Fruit fly (Drosophila melanogaster) whole organism, embryonic: Measurements from ENCODE around the gene Irk1.

Experiments used
- Awh ChIP-seq: fragments of 200-800 bp; sonication (Bioruptor generic); IDR thresholded peaks from 2 replicates; pipeline ENCODE4, ENCODE4 v1.3.6; 2022; ENCODE audit warnings: missing biosample characterization, missing genetic modification characterization
- CG10431 ChIP-seq: fragments of 200-800 bp; sonication (Bioruptor generic); optimal IDR thresholded peaks from 3 replicates; lab custom pipeline; 2018; ENCODE audit warnings: missing biosample characterization, mild to moderate bottlenecking, missing genetic modification characterization
- CG10565 ChIP-seq: fragments of 200-800 bp; sonication (Bioruptor generic); optimal IDR thresholded peaks from 3 replicates; lab custom pipeline; 2016; ENCODE audit warnings: missing biosample characterization, mild to moderate bottlenecking, missing genetic modification characterization
- CG10654 ChIP-seq: fragments of 200-800 bp; sonication (Bioruptor generic); optimal IDR thresholded peaks from 2 replicates; lab custom pipeline; 2016; ENCODE audit warnings: missing biosample characterization, missing genetic modification characterization
- CG11093 ChIP-seq: fragments of 200-800 bp; sonication (Bioruptor generic); IDR thresholded peaks from 3 replicates; pipeline ENCODE4 v1.3.6; 2022; ENCODE audit warnings: missing biosample characterization, missing genetic modification characterization
- CG12391 ChIP-seq: fragments of 200-800 bp; sonication (Bioruptor generic); optimal IDR thresholded peaks from 3 replicates; lab custom pipeline; 2018; ENCODE audit warnings: missing biosample characterization, mild to moderate bottlenecking, missing genetic modification characterization, moderate library complexity
- CG13775 ChIP-seq: fragments of 200-800 bp; sonication (Bioruptor generic); optimal IDR thresholded peaks from 3 replicates; lab custom pipeline; 2017; ENCODE audit warnings: missing biosample characterization, mild to moderate bottlenecking, missing genetic modification characterization
- CG14014 ChIP-seq: fragments of 200-800 bp; sonication (Bioruptor generic); IDR thresholded peaks from 2 replicates; pipeline ENCODE4 v1.3.6; 2022; ENCODE audit warnings: missing biosample characterization, missing genetic modification characterization
- CG15514 ChIP-seq: fragments of 200-800 bp; sonication (Bioruptor generic); optimal IDR thresholded peaks from 3 replicates; lab custom pipeline; 2017; ENCODE audit warnings: missing biosample characterization, missing genetic modification characterization, mild to moderate bottlenecking, moderate library complexity, missing genetic modification reagents
- CG17568 ChIP-seq: fragments of 200-800 bp; sonication (Bioruptor generic); optimal IDR thresholded peaks from 2 replicates; lab custom pipeline; 2018; ENCODE audit warnings: missing biosample characterization, mild to moderate bottlenecking, missing genetic modification characterization, moderate library complexity
- CG18764 ChIP-seq: fragments of 200-800 bp; sonication (Bioruptor generic); optimal IDR thresholded peaks from 3 replicates; lab custom pipeline; 2016; ENCODE audit warnings: missing biosample characterization, missing genetic modification characterization
- CG30431 ChIP-seq: fragments of 200-800 bp; sonication (Bioruptor generic); optimal IDR thresholded peaks from 2 replicates; lab custom pipeline; 2017; ENCODE audit warnings: missing biosample characterization, missing genetic modification characterization
- CG31441 ChIP-seq: fragments of 200-800 bp; sonication (Bioruptor generic); IDR thresholded peaks from 2 replicates; pipeline ENCODE4 v1.3.6; 2022; ENCODE audit warnings: missing biosample characterization, missing genetic modification characterization
- CG32772 ChIP-seq: fragments of 200-800 bp; sonication (Bioruptor generic); IDR thresholded peaks from 2 replicates; pipeline ENCODE4 v1.3.6; 2022; ENCODE audit warnings: missing biosample characterization, missing genetic modification characterization
- CG3407 ChIP-seq: fragments of 200-800 bp; sonication (Bioruptor generic); optimal IDR thresholded peaks from 2 replicates; lab custom pipeline; 2018; ENCODE audit warnings: missing biosample characterization, mild to moderate bottlenecking, missing genetic modification characterization
- CG4617 ChIP-seq: fragments of 200-800 bp; sonication (Bioruptor generic); optimal IDR thresholded peaks from 3 replicates; lab custom pipeline; 2016; ENCODE audit warnings: missing biosample characterization, missing genetic modification characterization, borderline replicate concordance
- CG7839 ChIP-seq: fragments of 200-800 bp; sonication (Bioruptor generic); optimal IDR thresholded peaks from 3 replicates; lab custom pipeline; 2018; ENCODE audit warnings: missing biosample characterization, mild to moderate bottlenecking, missing genetic modification characterization, moderate library complexity
- CG8478 ChIP-seq: fragments of >200 bp; optimal IDR thresholded peaks from 2 replicates; lab custom pipeline; 2018
- CG9437 ChIP-seq: fragments of 200-800 bp; sonication (Bioruptor generic); optimal IDR thresholded peaks from 2 replicates; lab custom pipeline; 2018; ENCODE audit warnings: missing biosample characterization, mild to moderate bottlenecking, missing genetic modification characterization
- CG9817 ChIP-seq: fragments of 200-800 bp; sonication (Bioruptor generic); optimal IDR thresholded peaks from 2 replicates; lab custom pipeline; 2018; ENCODE audit warnings: missing biosample characterization, mild to moderate bottlenecking, missing genetic modification characterization, moderate library complexity
- CkIIα-i1 ChIP-seq: fragments of 200-800 bp; sonication (Bioruptor generic); IDR thresholded peaks from 2 replicates; pipeline ENCODE4 v1.3.6; 2022; ENCODE audit warnings: missing biosample characterization, missing genetic modification characterization
- D19B ChIP-seq: fragments of 200-800 bp; sonication (Bioruptor generic); optimal IDR thresholded peaks from 2 replicates; lab custom pipeline; 2017; ENCODE audit warnings: missing biosample characterization, mild to moderate bottlenecking, missing genetic modification characterization
- Drgx ChIP-seq: fragments of 200-800 bp; sonication (Bioruptor generic); IDR thresholded peaks from 2 replicates; pipeline ENCODE4 v1.3.6; 2022; ENCODE audit warnings: missing biosample characterization, missing genetic modification characterization
- E2f1 ChIP-seq: fragments of 200-800 bp; sonication (Bioruptor generic); IDR thresholded peaks from 2 replicates; pipeline ENCODE4 v1.3.6; 2022; ENCODE audit warnings: missing biosample characterization, missing genetic modification characterization
- ERR ChIP-seq: fragments of 200-800 bp; sonication (Bioruptor generic); optimal IDR thresholded peaks from 2 replicates; lab custom pipeline; 2016; ENCODE audit warnings: missing biosample characterization, missing genetic modification characterization
- HHEX ChIP-seq: fragments of 200-800 bp; sonication (Bioruptor generic); optimal IDR thresholded peaks from 3 replicates; lab custom pipeline; 2017; ENCODE audit warnings: missing biosample characterization, mild to moderate bottlenecking, missing genetic modification characterization, missing genetic modification reagents
- Kr ChIP-seq: fragments of 200-800 bp; sonication (Bioruptor generic); optimal IDR thresholded peaks from 2 replicates; lab custom pipeline; 2017; ENCODE audit warnings: missing biosample characterization, mild to moderate bottlenecking, missing genetic modification characterization
- MBD-R2 ChIP-seq: fragments of 200-800 bp; sonication (Bioruptor generic); IDR thresholded peaks from 2 replicates; pipeline ENCODE4 v1.3.6; 2022; ENCODE audit warnings: missing biosample characterization, missing genetic modification characterization
- Meics ChIP-seq: fragments of 200-800 bp; sonication (Bioruptor generic); optimal IDR thresholded peaks from 2 replicates; lab custom pipeline; 2017; ENCODE audit warnings: missing biosample characterization, mild to moderate bottlenecking, missing genetic modification characterization
- Nf-YB ChIP-seq: fragments of 200-800 bp; sonication (Bioruptor generic); optimal IDR thresholded peaks from 3 replicates; lab custom pipeline; 2019; ENCODE audit warnings: missing biosample characterization, mild to moderate bottlenecking, missing genetic modification characterization, moderate library complexity
- Pdp1 ChIP-seq, 2 experiments: fragments of 200-800 bp; sonication (Bioruptor generic); optimal IDR thresholded peaks; 3 replicates each; lab custom pipeline; 2016; ENCODE audit warnings: missing biosample characterization in 2 of 2, missing genetic modification characterization in 2 of 2, mild to moderate bottlenecking in 1 of 2, moderate library complexity in 1 of 2
- Rx ChIP-seq: fragments of 200-800 bp; sonication (Bioruptor generic); IDR thresholded peaks from 2 replicates; pipeline ENCODE4 v1.3.6; 2022; ENCODE audit warnings: missing biosample characterization, missing genetic modification characterization
- Sox100B ChIP-seq: fragments of 200-800 bp; sonication (Bioruptor generic); optimal IDR thresholded peaks from 3 replicates; lab custom pipeline; 2018; ENCODE audit warnings: missing biosample characterization, mild to moderate bottlenecking, missing genetic modification characterization
- YL-1 ChIP-seq: fragments of 200-800 bp; sonication (Bioruptor generic); optimal IDR thresholded peaks from 3 replicates; lab custom pipeline; 2017; ENCODE audit warnings: missing biosample characterization, mild to moderate bottlenecking, missing genetic modification characterization
- ase ChIP-seq: fragments of 200-800 bp; sonication (Bioruptor generic); IDR thresholded peaks from 3 replicates; pipeline ENCODE4 v1.3.6; 2022; ENCODE audit warnings: missing biosample characterization, missing genetic modification characterization
- cas ChIP-seq: fragments of 200-800 bp; sonication (Bioruptor generic); IDR thresholded peaks from 2 replicates; pipeline ENCODE4 v1.3.6; 2022; ENCODE audit warnings: missing biosample characterization, missing genetic modification characterization
- corto ChIP-seq: fragments of 200-800 bp; sonication (Bioruptor generic); optimal IDR thresholded peaks from 2 replicates; lab custom pipeline; 2016; ENCODE audit warnings: missing biosample characterization, mild to moderate bottlenecking, missing genetic modification characterization, moderate library complexity
- danr ChIP-seq: fragments of 200-800 bp; sonication (Bioruptor generic); IDR thresholded peaks from 2 replicates; pipeline ENCODE4 v1.3.6; 2022; ENCODE audit warnings: missing biosample characterization, missing genetic modification characterization
- dm ChIP-seq: fragments of 200-800 bp; sonication (Bioruptor generic); optimal IDR thresholded peaks from 3 replicates; lab custom pipeline; 2016; ENCODE audit warnings: missing biosample characterization, missing genetic modification characterization
- emc ChIP-seq: fragments of 200-800 bp; sonication (Bioruptor generic); optimal IDR thresholded peaks from 2 replicates; lab custom pipeline; 2016; ENCODE audit warnings: missing biosample characterization, missing genetic modification characterization
- gro ChIP-seq: fragments of 200-800 bp; sonication (Bioruptor generic); optimal IDR thresholded peaks from 2 replicates; lab custom pipeline; 2016; ENCODE audit warnings: missing biosample characterization, missing genetic modification characterization
- kah ChIP-seq: fragments of 200-800 bp; sonication (Bioruptor generic); optimal IDR thresholded peaks from 2 replicates; lab custom pipeline; 2018; ENCODE audit warnings: missing biosample characterization, mild to moderate bottlenecking, missing genetic modification characterization
- mirr ChIP-seq: fragments of 200-800 bp; sonication (Bioruptor generic); optimal IDR thresholded peaks from 3 replicates; lab custom pipeline; 2018; ENCODE audit warnings: missing biosample characterization, mild to moderate bottlenecking, missing genetic modification characterization
- pan ChIP-seq, 4 experiments: fragments of >200 bp in 3 of 4; fragments of 200-800 bp in 1 of 4; sonication (Bioruptor generic) in 1 of 4; optimal IDR thresholded peaks in 3 of 4; IDR thresholded peaks in 1 of 4; 2 replicates each; pipeline versions ENCODE4 v1.3.6 to Lab custom; 2017 to 2022; ENCODE audit warnings: missing biosample characterization in 2 of 4, missing genetic modification characterization in 2 of 4, mixed read lengths in 1 of 4
- pnt ChIP-seq: fragments of 200-800 bp; sonication (Bioruptor generic); optimal IDR thresholded peaks from 3 replicates; lab custom pipeline; 2016; ENCODE audit warnings: missing biosample characterization, missing genetic modification characterization
- ro ChIP-seq: fragments of 200-800 bp; sonication (Bioruptor generic); IDR thresholded peaks from 2 replicates; pipeline ENCODE4 v1.3.6; 2022; ENCODE audit warnings: missing biosample characterization, missing genetic modification characterization
- sens ChIP-seq: fragments of 200-800 bp; sonication (Bioruptor generic); peaks from one replicate; lab custom pipeline; 2016; ENCODE audit warnings: missing biosample characterization, missing genetic modification characterization
- seq ChIP-seq: fragments of 200-800 bp; sonication (Bioruptor generic); IDR thresholded peaks from 2 replicates; pipeline ENCODE4 v1.3.6; 2022; ENCODE audit warnings: missing biosample characterization, missing genetic modification characterization
- so ChIP-seq: fragments of 200-800 bp; sonication (Bioruptor generic); IDR thresholded peaks from 3 replicates; pipeline ENCODE4 v1.3.6; 2022; ENCODE audit warnings: missing biosample characterization, missing genetic modification characterization
- wdn ChIP-seq: fragments of 200-800 bp; sonication (Bioruptor generic); IDR thresholded peaks from 2 replicates; pipeline ENCODE4 v1.3.6; 2022; ENCODE audit warnings: missing biosample characterization, missing genetic modification characterization

Irk1 gene

DNA sequence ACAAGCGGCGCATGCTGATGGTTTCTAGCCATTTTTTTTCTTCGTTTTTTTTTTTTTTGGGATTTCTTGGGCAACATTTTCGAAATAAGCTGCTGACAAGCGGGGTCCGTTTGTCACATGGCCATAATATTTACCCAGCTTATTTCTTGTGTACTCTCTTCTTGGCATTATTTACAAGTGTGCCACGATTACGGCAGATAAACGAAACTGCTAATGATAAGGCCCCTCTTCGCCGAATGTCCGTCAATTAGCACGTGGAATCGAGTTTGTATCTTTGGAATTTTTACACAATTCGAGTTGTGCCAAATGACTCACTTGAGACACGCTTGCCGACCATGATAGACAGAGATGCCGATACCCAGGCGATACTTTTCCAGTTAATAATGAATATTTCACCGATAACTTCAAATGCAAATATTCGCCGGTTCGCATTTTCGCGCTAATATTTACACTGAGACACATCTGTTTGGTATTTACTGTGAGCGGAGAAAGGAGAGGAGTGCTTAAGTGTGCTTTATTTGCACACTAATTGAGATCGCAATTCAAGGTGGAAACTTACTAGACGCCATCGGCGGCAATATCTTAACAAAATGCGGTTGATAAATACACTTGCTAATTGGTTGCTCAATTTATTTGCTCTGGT is 8.4 kb downstream of the Irk1 start (continued):
- TF ChIP-seq CG13775 (GFP tag; lab: Kevin White, UChicago) (peak; percentile 2), pnt (GFP tag; lab: Kevin White, UChicago) (no peak), emc (no peak), CG14014 (peak; percentile 49; the same call in 1 of the 2 replicates), sens (GFP tag; lab: Kevin White, UChicago) (peak; percentile 78), pan (optimal IDR thresholded peaks at IDR 0.05; lab: Kevin White, UChicago) (no peak), pan (GFP tag; optimal IDR thresholded peaks at IDR 0.05 in 1 of 2, IDR thresholded peaks at IDR 0.05 in 1 of 2) (peak in 1 of 2 experiments; percentile 33), CG7839 (tag; lab: Kevin White, UChicago) (peak; percentile 2), cas (GFP tag; lab: Robert Waterston, UW) (no peak), CG31441 (no peak; the same call in 1 of the 2 replicates), gro (GFP tag; lab: Kevin White, UChicago) (peak; percentile 67), CG9437 (no peak), seq (peak; percentile 55; the same call in 1 of the 2 replicates), Nf-YB (GFP tag; lab: Kevin White, UChicago) (no peak), MBD-R2 (GFP tag; lab: Robert Waterston, UW) (0 out of 2 replicates have a peak, but pooled peaks have one; percentile 24), mirr (peak; percentile 52), Kr (GFP tag; lab: Kevin White, UChicago) (no peak), CG15514 (peak; percentile 47), dm (GFP tag; lab: Kevin White, UChicago) (peak; percentile 19), D19B (GFP tag; lab: Kevin White, UChicago) (no peak), CG32772 (no peak), CG30431 (GFP tag; lab: Kevin White, UChicago) (no peak), Awh (peak; percentile 66; the same call in 1 of the 2 replicates), CG11093 (GFP tag; lab: Robert Waterston, UW) (no peak), wdn (GFP tag; lab: Robert Waterston, UW) (no peak), Sox100B (GFP tag; lab: Kevin White, UChicago) (peak; percentile 11), Pdp1 (GFP tag; optimal IDR thresholded peaks at IDR 0.05; lab: Kevin White, UChicago) (peak in 1 of 2 experiments; percentile 48), Meics (peak; percentile 75), CG10565 (no peak), CG12391 (tag; lab: Kevin White, UChicago) (no peak), CG9817 (tag; lab: Kevin White, UChicago) (peak; percentile 16), CG17568 (GFP tag; lab: Kevin White, UChicago) (peak; percentile 44), HHEX (GFP tag; lab: Kevin White, UChicago) (peak; percentile 57), ERR (GFP tag; lab: Kevin White, UChicago) (peak; percentile 19), corto (GFP tag; lab: Kevin White, UChicago) (no peak), CG10431 (GFP tag; lab: Kevin White, UChicago) (peak; percentile 19), E2f1 (GFP tag; lab: Robert Waterston, UW) (peak; percentile 44; the same call in 1 of the 2 replicates), CG18764 (GFP tag; lab: Kevin White, UChicago) (no peak), Rx (GFP tag; lab: Robert Waterston, UW) (no peak), danr (GFP tag; lab: Robert Waterston, UW) (no peak), ase (GFP tag; lab: Robert Waterston, UW) (no peak), kah (GFP tag; lab: Kevin White, UChicago) (peak; percentile 36), CG10654 (GFP tag; lab: Kevin White, UChicago) (no peak), CG8478 (lab: Kevin White, UChicago) (no peak), CG4617 (no peak), Drgx (no peak), so (GFP tag; lab: Robert Waterston, UW) (peak; percentile 67; the same call in 1 of the 3 replicates), YL-1 (GFP tag; lab: Kevin White, UChicago) (no peak), CG3407 (GFP tag; lab: Kevin White, UChicago) (peak; percentile 46), CkIIα-i1 (GFP tag; lab: Robert Waterston, UW) (no peak), ro (GFP tag; lab: Robert Waterston, UW) (no peak)
